Worm (Caenorhabditis elegans) whole organism, L1 larva: Measurements from ENCODE around the gene sre-10.

Experiments
- C04F5.9 ChIP-seq: sonication (generic microtip); optimal IDR thresholded peaks from 2 replicates; lab custom pipeline; 2016; ENCODE audit warnings: missing genetic modification characterization, missing compliant biosample characterization
- C16A3.4 ChIP-seq: fragments of 150-350 bp; optimal IDR thresholded peaks from 2 replicates; lab custom pipeline; 2014; ENCODE audit warnings: missing biosample characterization, missing genetic modification characterization
- F16B12.6 ChIP-seq: fragments of 150-350 bp; optimal IDR thresholded peaks from 2 replicates; lab custom pipeline; 2014; ENCODE audit warnings: missing biosample characterization, missing genetic modification characterization
- Y116A8C.19 ChIP-seq: sonication (generic microtip); optimal IDR thresholded peaks from 2 replicates; lab custom pipeline; 2016; ENCODE audit warnings: missing compliant biosample characterization, missing genetic modification characterization, borderline replicate concordance
- aly-2 ChIP-seq: fragments of 150-350 bp; optimal IDR thresholded peaks from 2 replicates; lab custom pipeline; 2014; ENCODE audit warnings: missing biosample characterization, missing genetic modification characterization
- ama-1 ChIP-seq: fragments of 150-350 bp; optimal IDR thresholded peaks from 2 replicates; lab custom pipeline; 2014
- blmp-1 ChIP-seq: fragments of 150-350 bp; optimal IDR thresholded peaks from 2 replicates; lab custom pipeline; 2014; ENCODE audit warnings: missing biosample characterization, missing genetic modification characterization
- ceh-63 ChIP-seq: fragments of 200-800 bp; sonication (Bioruptor generic); optimal IDR thresholded peaks from 2 replicates; lab custom pipeline; 2018; ENCODE audit warnings: mild to moderate bottlenecking, missing genetic modification characterization, missing compliant biosample characterization
- ceh-8 ChIP-seq: fragments of 200-800 bp; sonication (Bioruptor generic); optimal IDR thresholded peaks from 2 replicates; lab custom pipeline; 2018; ENCODE audit warnings: mild to moderate bottlenecking, missing genetic modification characterization, moderate library complexity, missing compliant biosample characterization
- ceh-82 ChIP-seq, 3 experiments: fragments of 150-350 bp in 1 of 3; sonication (generic microtip) in 2 of 3; optimal IDR thresholded peaks; 2 replicates each; lab custom pipeline; 2014 to 2017; ENCODE audit warnings: missing biosample characterization in 3 of 3, missing genetic modification characterization in 3 of 3
- ceh-90 ChIP-seq: sonication (generic microtip); optimal IDR thresholded peaks from 2 replicates; lab custom pipeline; 2016; ENCODE audit warnings: missing genetic modification characterization, missing compliant biosample characterization
- dpl-1 ChIP-seq, 3 experiments: fragments of 150-350 bp in 2 of 3; sonication (generic microtip) in 1 of 3; optimal IDR thresholded peaks; 2 replicates each; lab custom pipeline; 2014 to 2017; ENCODE audit warnings: missing biosample characterization in 3 of 3, missing genetic modification characterization in 3 of 3, missing genetic modification reagents in 3 of 3
- dsc-1 ChIP-seq: sonication (generic microtip); optimal IDR thresholded peaks from 2 replicates; lab custom pipeline; 2016; ENCODE audit warnings: mild to moderate bottlenecking, missing genetic modification characterization, missing compliant biosample characterization
- efl-1 ChIP-seq, 4 experiments: fragments of 150-350 bp; optimal IDR thresholded peaks in 3 of 4; peaks in 1 of 4; 1 replicate in 1 of 4; 2 replicates in 3 of 4; lab custom pipeline; 2014; ENCODE audit warnings: missing biosample characterization in 2 of 4, missing genetic modification characterization in 2 of 4, missing genetic modification reagents in 2 of 4
- efl-3 ChIP-seq: fragments of 200-800 bp; sonication (Bioruptor generic); optimal IDR thresholded peaks from 2 replicates; lab custom pipeline; 2018; ENCODE audit warnings: mild to moderate bottlenecking, missing genetic modification characterization, missing compliant biosample characterization
- elt-3 ChIP-seq, 6 experiments: fragments of 150-350 bp in 1 of 6; sonication (generic microtip); optimal IDR thresholded peaks; 2 replicates each; lab custom pipeline; 2017 to 2018; ENCODE audit warnings: missing biosample characterization in 6 of 6, missing genetic modification characterization in 6 of 6, inconsistent platforms in 1 of 6
- ets-5 ChIP-seq: fragments of 200-800 bp; sonication (Bioruptor generic); IDR thresholded peaks from 2 replicates; pipeline ENCODE4 v1.3.6; 2022; ENCODE audit warnings: missing genetic modification characterization, missing compliant biosample characterization
- fkh-10 ChIP-seq: sonication (generic microtip); optimal IDR thresholded peaks from 2 replicates; lab custom pipeline; 2017; ENCODE audit warnings: missing biosample characterization, missing genetic modification reagents, missing genetic modification characterization
- fkh-8 ChIP-seq: sonication (generic microtip); optimal IDR thresholded peaks from 2 replicates; lab custom pipeline; 2016; ENCODE audit warnings: mild to moderate bottlenecking, missing genetic modification characterization, missing compliant biosample characterization
- fos-1 ChIP-seq: fragments of 150-350 bp; optimal IDR thresholded peaks from 2 replicates; lab custom pipeline; 2014; ENCODE audit warnings: missing biosample characterization, missing genetic modification characterization
- grh-1 ChIP-seq: fragments of 200-800 bp; sonication (Bioruptor generic); IDR thresholded peaks from 2 replicates; pipeline ENCODE4 v1.3.6; 2022; ENCODE audit warnings: missing genetic modification reagents, missing genetic modification characterization, missing compliant biosample characterization
- hpl-2 ChIP-seq: fragments of 150-350 bp; optimal IDR thresholded peaks from 2 replicates; lab custom pipeline; 2014; ENCODE audit warnings: missing biosample characterization, missing genetic modification reagents, missing genetic modification characterization
- isw-1 ChIP-seq: fragments of 200-800 bp; sonication (Bioruptor generic); IDR thresholded peaks from 2 replicates; pipeline ENCODE4 v1.3.6; 2022; ENCODE audit warnings: missing genetic modification characterization, missing compliant biosample characterization
- lin-35 ChIP-seq, 2 experiments: fragments of 150-350 bp; optimal IDR thresholded peaks; 2 replicates each; lab custom pipeline; 2014; ENCODE audit warnings: missing biosample characterization in 2 of 2, missing genetic modification characterization in 2 of 2, missing genetic modification reagents in 2 of 2
- lir-3 ChIP-seq: sonication (generic microtip); optimal IDR thresholded peaks from 2 replicates; lab custom pipeline; 2016; ENCODE audit warnings: mild to moderate bottlenecking, missing genetic modification characterization, moderate library complexity, missing compliant biosample characterization; ENCODE audit not compliant: poor library complexity
- lsy-2 ChIP-seq, 2 experiments: fragments of 150-350 bp; optimal IDR thresholded peaks; 2 replicates each; lab custom pipeline; 2014; ENCODE audit warnings: missing biosample characterization in 2 of 2, missing genetic modification characterization in 2 of 2
- mab-9 ChIP-seq: fragments of 200-800 bp; sonication (Bioruptor generic); IDR thresholded peaks from 2 replicates; pipeline ENCODE4 v1.3.6; 2022; ENCODE audit warnings: missing genetic modification reagents, missing genetic modification characterization, missing compliant biosample characterization
- mef-2 ChIP-seq: fragments of 150-350 bp; optimal IDR thresholded peaks from 2 replicates; lab custom pipeline; 2014; ENCODE audit warnings: missing biosample characterization, missing genetic modification characterization
- mep-1 ChIP-seq: fragments of 150-350 bp; optimal IDR thresholded peaks from 2 replicates; lab custom pipeline; 2014; ENCODE audit warnings: missing biosample characterization, missing genetic modification characterization
- nhr-12 ChIP-seq: sonication (generic microtip); optimal IDR thresholded peaks from 2 replicates; lab custom pipeline; 2017; ENCODE audit warnings: missing biosample characterization, missing genetic modification characterization
- nhr-19 ChIP-seq: fragments of 200-800 bp; sonication (Bioruptor generic); conservative IDR thresholded peaks from 2 replicates; pipeline ENCODE4 v1.3.6; 2022; ENCODE audit warnings: missing genetic modification characterization, missing compliant biosample characterization
- nhr-20 ChIP-seq: sonication (generic microtip); optimal IDR thresholded peaks from 2 replicates; lab custom pipeline; 2016; ENCODE audit warnings: mild to moderate bottlenecking, missing genetic modification characterization, missing compliant biosample characterization
- nhr-237 ChIP-seq: fragments of 150-350 bp; optimal IDR thresholded peaks from 2 replicates; lab custom pipeline; 2014; ENCODE audit warnings: missing biosample characterization, missing genetic modification characterization
- nhr-71 ChIP-seq: sonication (generic microtip); optimal IDR thresholded peaks from 2 replicates; lab custom pipeline; 2016; ENCODE audit warnings: mild to moderate bottlenecking, missing genetic modification characterization, moderate library complexity, missing compliant biosample characterization
- nhr-76 ChIP-seq: sonication (generic microtip); optimal IDR thresholded peaks from 2 replicates; lab custom pipeline; 2017; ENCODE audit warnings: missing biosample characterization, missing genetic modification characterization
- nhr-84 ChIP-seq: sonication (generic microtip); optimal IDR thresholded peaks from 2 replicates; lab custom pipeline; 2017; ENCODE audit warnings: missing biosample characterization, missing genetic modification characterization
- nhr-85 ChIP-seq: sonication (generic microtip); peaks from one replicate; lab custom pipeline; 2016; ENCODE audit warnings: missing genetic modification characterization, inconsistent platforms, missing compliant biosample characterization
- nhr-90 ChIP-seq: sonication (generic microtip); optimal IDR thresholded peaks from 2 replicates; lab custom pipeline; 2016; ENCODE audit warnings: mild to moderate bottlenecking, missing genetic modification characterization, missing compliant biosample characterization; ENCODE audit not compliant: poor library complexity
- snpc-4 ChIP-seq: fragments of 150-350 bp; optimal IDR thresholded peaks from 2 replicates; lab custom pipeline; 2014; ENCODE audit warnings: missing biosample characterization, missing genetic modification characterization
- snu-23 ChIP-seq: sonication (generic microtip); optimal IDR thresholded peaks from 2 replicates; lab custom pipeline; 2016; ENCODE audit warnings: missing genetic modification characterization, missing compliant biosample characterization
- sptf-1 ChIP-seq: fragments of 150-350 bp; optimal IDR thresholded peaks from 2 replicates; lab custom pipeline; 2014; ENCODE audit warnings: missing biosample characterization, missing genetic modification characterization
- tbx-2 ChIP-seq: sonication (generic microtip); optimal IDR thresholded peaks from 2 replicates; lab custom pipeline; 2016; ENCODE audit warnings: missing genetic modification characterization, missing compliant biosample characterization
- unc-130 ChIP-seq: fragments of 150-350 bp; optimal IDR thresholded peaks from 2 replicates; lab custom pipeline; 2017; ENCODE audit warnings: missing biosample characterization, missing genetic modification characterization, inconsistent platforms
- unc-86 ChIP-seq: sonication (generic microtip); optimal IDR thresholded peaks from 2 replicates; lab custom pipeline; 2016; ENCODE audit warnings: missing genetic modification characterization, missing compliant biosample characterization
- xbp-1 ChIP-seq: sonication (generic microtip); optimal IDR thresholded peaks from 2 replicates; lab custom pipeline; 2016; ENCODE audit warnings: missing genetic modification characterization, missing compliant biosample characterization
- zip-4 ChIP-seq: fragments of 200-800 bp; sonication (Bioruptor generic); optimal IDR thresholded peaks from 2 replicates; lab custom pipeline; 2018; ENCODE audit warnings: mild to moderate bottlenecking, missing genetic modification characterization, moderate library complexity, missing compliant biosample characterization
- ztf-11 ChIP-seq, 2 experiments: sonication (generic microtip); optimal IDR thresholded peaks; 2 replicates each; lab custom pipeline; 2016 to 2017; ENCODE audit warnings: missing genetic modification characterization in 2 of 2, missing biosample characterization in 1 of 2, missing compliant biosample characterization in 1 of 2

sre-10 gene

ce11 chrV:7089217-7089616 lies 43.1 kb upstream of the sre-10 start (continued):
- TF ChIP-seq sptf-1 (tag; lab: Kevin White, UChicago) (no peak), lin-35 (GFP tag; optimal IDR thresholded peaks at IDR 0.05; lab: Kevin White, UChicago) (peak in 1 of 2 experiments; percentile 81), snpc-4 (tag; lab: Kevin White, UChicago) (no peak), ets-5 (GFP tag; lab: Robert Waterston, UW) (no peak), fkh-10 (GFP tag; lab: Kevin White, UChicago) (no peak), snu-23 (GFP tag; lab: Kevin White, UChicago) (peak; percentile 73), unc-130 (tag; lab: Kevin White, UChicago) (peak; percentile 16), nhr-71 (peak; percentile 77), lir-3 (tag; lab: Kevin White, UChicago) (peak; percentile 44), zip-4 (GFP tag; lab: Kevin White, UChicago) (no peak), isw-1 (GFP tag; lab: Robert Waterston, UW) (no peak), nhr-76 (tag; lab: Kevin White, UChicago) (no peak), aly-2 (no peak), ztf-11 (tag; optimal IDR thresholded peaks at IDR 0.05; lab: Kevin White, UChicago) (no peak), ceh-63 (GFP tag; lab: Kevin White, UChicago) (no peak), fkh-8 (tag; lab: Kevin White, UChicago) (no peak), ceh-8 (no peak), nhr-85 (tag; lab: Kevin White, UChicago) (peak; percentile 97), nhr-12 (tag; lab: Kevin White, UChicago) (no peak), C16A3.4 (tag; lab: Kevin White, UChicago) (peak; percentile 42), ceh-90 (no peak), tbx-2 (tag; lab: Kevin White, UChicago) (peak; percentile 67), lsy-2 (tag; optimal IDR thresholded peaks at IDR 0.05; lab: Kevin White, UChicago) (peak; percentile 36 to 53), mef-2 (tag; lab: Kevin White, UChicago) (no peak), nhr-90 (tag; lab: Kevin White, UChicago) (peak; percentile 65), ama-1 (lab: Kevin White, UChicago) (no peak), fos-1 (no peak), mab-9 (GFP tag; lab: Robert Waterston, UW) (no peak), hpl-2 (GFP tag; lab: Kevin White, UChicago) (no peak), nhr-237 (tag; lab: Kevin White, UChicago) (no peak), dsc-1 (tag; lab: Kevin White, UChicago) (no peak), grh-1 (GFP tag; lab: Robert Waterston, UW) (peak; percentile 91), ceh-82 (tag; optimal IDR thresholded peaks at IDR 0.05; lab: Kevin White, UChicago) (no peak), unc-86 (tag; lab: Kevin White, UChicago) (no peak)

ce11 chrV:7091287-7091686 lies 41.1 kb upstream of the sre-10 start, which contains the start of gene nhr-286:
TSS of gene nhr-286 (minus strand) at chrV:7091610.
- TF ChIP-seq F16B12.6 (no peak), nhr-84 (tag; lab: Kevin White, UChicago) (no peak), nhr-85 (tag; lab: Kevin White, UChicago) (peak; percentile 50), lir-3 (tag; lab: Kevin White, UChicago) (no peak), ama-1 (lab: Kevin White, UChicago) (peak; percentile 39), efl-3 (GFP tag; lab: Kevin White, UChicago) (no peak), xbp-1 (tag; lab: Kevin White, UChicago) (no peak), nhr-20 (tag; lab: Kevin White, UChicago) (peak; percentile 51)
- TF ChIP-seq, all 84 proteins: peak for 3

ce11 chrV:7093720-7094401 lies 38.5 kb upstream of the sre-10 start, which contains the start of gene nhr-135:
TSS of gene nhr-135 (minus strand) at chrV:7093770.
- TF ChIP-seq nhr-20 (tag; lab: Kevin White, UChicago) (peak; percentile 93), nhr-19 (GFP tag; lab: Robert Waterston, UW) (peak; percentile 25), nhr-85 (tag; lab: Kevin White, UChicago) (peak; percentile 57), elt-3 (tag; optimal IDR thresholded peaks at IDR 0.05; lab: Kevin White, UChicago) (peak in 4 of 6 experiments; percentile 12 to 69 (median 49)), C04F5.9 (tag; lab: Kevin White, UChicago) (no peak), Y116A8C.19 (no peak), efl-1 (optimal IDR thresholded peaks at IDR 0.05; lab: Kevin White, UChicago) (peak in 1 of 2 experiments; percentile 30), efl-1 (GFP tag; optimal IDR thresholded peaks at IDR 0.05 in 1 of 2; lab: Kevin White, UChicago) (peak; percentile 24 to 40), unc-130 (tag; lab: Kevin White, UChicago) (peak; percentile 56), mab-9 (GFP tag; lab: Robert Waterston, UW) (no peak), blmp-1 (tag; lab: Kevin White, UChicago) (peak; percentile 99), nhr-71 (peak; percentile 66), dpl-1 (GFP tag; optimal IDR thresholded peaks at IDR 0.05; lab: Kevin White, UChicago) (peak in 2 of 3 experiments; percentile 28 to 32), mep-1 (tag; lab: Kevin White, UChicago) (peak; percentile 58), fkh-8 (tag; lab: Kevin White, UChicago) (no peak), tbx-2 (tag; lab: Kevin White, UChicago) (peak; percentile 40), lir-3 (tag; lab: Kevin White, UChicago) (no peak), C16A3.4 (tag; lab: Kevin White, UChicago) (peak; percentile 6)
